Worm (Caenorhabditis elegans) whole organism, L4/young adult: ENCODE results near the gene col-178.

Source experiments
- W03F9.2 ChIP-seq: fragments of 150-350 bp; optimal IDR thresholded peaks from 2 replicates; lab custom pipeline; 2014; ENCODE audit warnings: missing biosample characterization, missing genetic modification characterization
- dao-5 ChIP-seq: sonication (generic microtip); optimal IDR thresholded peaks from 2 replicates; lab custom pipeline; 2016; ENCODE audit warnings: missing genotype, missing genetic modification characterization, moderate library complexity, missing compliant biosample characterization
- him-1 ChIP-seq: sonication (generic microtip); optimal IDR thresholded peaks from 2 replicates; lab custom pipeline; 2016; ENCODE audit warnings: missing genotype, missing genetic modification reagents, missing genetic modification characterization, missing compliant biosample characterization

Gene col-178

ce11 chrX:11208788-11209187 lies 9.5 kb downstream of the col-178 start, which contains the start of gene C34F6.5:
C34F6.5 (minus strand) TSS chrX:11208888.
- TF ChIP-seq him-1 (tag; lab: Kevin White, UChicago) (no peak), dao-5 (tag; lab: Kevin White, UChicago) (no peak), W03F9.2 (tag; lab: Kevin White, UChicago) (no peak)

ce11 chrX:11210417-11210816 lies 11.2 kb downstream of the col-178 start:
- TF ChIP-seq W03F9.2 (tag; lab: Kevin White, UChicago): no peak
- no peak for TF ChIP-seq him-1 (tag; lab: Kevin White, UChicago)
- TF ChIP-seq dao-5 (tag; lab: Kevin White, UChicago): no peak

DNA sequence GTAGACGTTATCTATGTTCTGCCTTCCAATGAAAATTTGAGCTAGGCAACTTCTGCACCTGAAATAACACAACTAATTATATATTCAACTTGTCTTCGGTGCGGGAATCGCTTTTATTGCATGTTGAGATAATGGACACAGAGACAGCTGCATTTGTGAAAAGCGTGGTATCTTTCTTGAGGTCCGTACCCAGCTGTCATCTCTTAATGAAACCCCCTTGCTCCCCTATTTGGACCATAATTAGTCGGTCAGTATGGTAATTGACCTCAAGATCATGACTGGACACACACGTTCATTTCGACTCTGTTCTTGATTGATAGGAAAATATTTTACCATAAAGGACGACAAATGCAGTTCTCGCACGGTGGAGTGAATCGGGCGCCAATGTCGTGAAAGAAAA lies 12.1 kb downstream of the col-178 start:
- TF ChIP-seq dao-5 (tag; lab: Kevin White, UChicago): no peak
- TF ChIP-seq him-1 (tag; lab: Kevin White, UChicago): no peak
- no peak for TF ChIP-seq W03F9.2 (tag; lab: Kevin White, UChicago)

DNA sequence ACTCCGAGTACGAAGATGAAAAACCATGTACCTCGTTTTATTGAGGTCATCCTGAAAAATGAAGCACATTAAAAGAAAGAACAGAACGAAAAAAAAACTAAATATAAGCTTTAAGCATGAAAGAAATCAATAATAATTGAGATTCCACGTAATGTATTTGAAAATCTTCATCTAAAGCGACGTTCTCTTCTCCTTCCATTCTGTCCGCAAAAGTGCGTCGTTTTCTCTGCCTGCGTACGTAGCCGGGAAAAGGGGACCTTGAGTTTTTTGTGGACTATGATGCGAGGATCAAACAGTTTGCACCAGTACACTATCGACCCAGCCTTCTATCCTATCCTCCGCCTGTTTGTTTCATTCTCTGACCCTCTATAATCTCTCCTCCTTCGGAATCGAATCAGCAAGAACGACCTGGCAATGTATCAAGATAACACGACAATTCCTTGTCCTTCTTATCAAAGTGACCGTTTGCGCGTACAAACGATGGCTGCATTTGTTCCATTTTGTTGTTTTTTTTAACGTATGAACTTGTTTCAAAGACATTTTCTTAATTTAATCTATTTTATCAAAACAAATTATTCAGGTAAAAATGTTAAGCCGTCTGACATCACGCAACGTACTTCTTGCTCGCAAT lies 16.3 kb downstream of the col-178 start, which contains the start of the genes C34F6.7 and idh-2:
Gene C34F6.7, minus strand, starts transcription at position 51 of the 631 bp plus-strand sequence.
Gene idh-2, plus strand, starts transcription at position 581 of the 631 bp plus-strand sequence.
- TF ChIP-seq dao-5 (tag; lab: Kevin White, UChicago): no peak
- peak; percentile 18 for TF ChIP-seq W03F9.2 (tag; lab: Kevin White, UChicago)
- no peak for TF ChIP-seq him-1 (tag; lab: Kevin White, UChicago)

ce11 chrX:11222597-11223218 lies 23.5 kb downstream of the col-178 start, which contains the start of gene C34F6.9:
C34F6.9 (minus strand) TSS chrX:11222647.
- no peak for TF ChIP-seq him-1 (tag; lab: Kevin White, UChicago)

DNA sequence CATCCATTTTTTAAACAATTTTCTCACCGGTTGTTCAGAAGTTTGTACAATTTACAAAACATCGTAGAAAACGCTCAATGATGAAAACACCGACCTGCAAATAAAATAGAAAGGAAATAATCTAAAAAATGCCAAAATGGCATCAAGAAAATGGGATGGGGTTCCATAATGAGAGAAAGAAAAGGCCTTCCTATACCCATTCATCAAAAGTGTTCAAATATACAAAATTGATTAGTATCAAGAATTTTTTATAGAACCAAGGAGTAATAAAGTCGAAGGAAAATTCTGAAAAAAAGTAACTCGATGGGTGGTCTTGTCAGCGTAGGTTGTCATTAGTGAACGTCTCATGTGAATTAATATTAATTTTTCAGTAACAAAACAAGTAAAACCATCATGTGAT lies 27.3 kb downstream of the col-178 start, which contains the start of gene C34F6.12:
Gene C34F6.12, minus strand, starts transcription at position 101 of the 400 bp plus-strand sequence.
- TF ChIP-seq him-1 (tag; lab: Kevin White, UChicago) (no peak), W03F9.2 (tag; lab: Kevin White, UChicago) (no peak), dao-5 (tag; lab: Kevin White, UChicago) (no peak)

DNA sequence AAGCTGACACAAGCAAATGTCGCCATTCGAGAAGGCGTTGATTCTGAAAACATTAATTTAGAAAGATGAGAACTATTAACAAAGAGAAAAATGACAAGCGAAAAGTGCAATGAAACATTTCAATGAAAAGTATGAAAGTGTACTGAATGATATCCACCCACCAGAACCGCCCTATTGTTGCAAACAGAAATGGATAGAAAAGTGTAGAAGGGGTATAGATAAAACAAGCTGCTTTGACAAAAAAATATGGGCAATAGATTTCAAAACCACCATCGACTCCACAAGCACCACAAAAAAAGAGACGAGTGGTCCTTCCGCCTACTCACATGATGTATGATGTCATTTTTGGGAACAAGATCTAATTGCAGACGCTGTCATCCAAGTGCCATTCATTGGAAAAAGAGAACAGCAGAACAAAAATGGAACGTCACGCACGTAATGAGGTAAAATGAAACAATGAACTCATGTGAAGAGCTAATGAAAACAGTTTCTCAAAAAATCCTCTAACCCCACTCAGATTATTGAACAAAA lies 41.4 kb downstream of the col-178 start, which contains the start of gene C34F6.10:
Gene C34F6.10, minus strand, starts transcription at position 51 of the 531 bp plus-strand sequence.
- no peak for TF ChIP-seq him-1 (tag; lab: Kevin White, UChicago)
- no peak for TF ChIP-seq dao-5 (tag; lab: Kevin White, UChicago)
- no peak for TF ChIP-seq W03F9.2 (tag; lab: Kevin White, UChicago)

DNA sequence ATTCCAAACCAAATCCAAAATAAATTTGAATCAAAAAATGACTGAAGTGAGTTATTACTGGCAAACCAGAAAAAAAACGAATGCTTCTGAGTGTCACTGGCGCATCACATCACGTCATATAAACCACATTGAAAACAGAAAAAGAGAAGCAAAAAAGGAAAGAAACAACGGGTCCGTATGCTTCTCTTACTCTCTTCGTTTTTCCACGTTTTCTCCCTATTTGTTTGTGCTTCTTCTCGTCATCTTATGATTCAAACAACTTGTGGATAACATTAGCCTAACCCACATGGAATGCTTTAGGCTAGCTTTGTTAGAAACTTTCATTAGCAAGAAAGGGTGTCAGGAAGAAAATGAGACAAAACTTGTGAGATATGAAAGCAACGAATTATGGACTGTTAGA lies 42.2 kb downstream of the col-178 start:
- no peak for TF ChIP-seq him-1 (tag; lab: Kevin White, UChicago)
- no peak for TF ChIP-seq W03F9.2 (tag; lab: Kevin White, UChicago)
- TF ChIP-seq dao-5 (tag; lab: Kevin White, UChicago): no peak

DNA sequence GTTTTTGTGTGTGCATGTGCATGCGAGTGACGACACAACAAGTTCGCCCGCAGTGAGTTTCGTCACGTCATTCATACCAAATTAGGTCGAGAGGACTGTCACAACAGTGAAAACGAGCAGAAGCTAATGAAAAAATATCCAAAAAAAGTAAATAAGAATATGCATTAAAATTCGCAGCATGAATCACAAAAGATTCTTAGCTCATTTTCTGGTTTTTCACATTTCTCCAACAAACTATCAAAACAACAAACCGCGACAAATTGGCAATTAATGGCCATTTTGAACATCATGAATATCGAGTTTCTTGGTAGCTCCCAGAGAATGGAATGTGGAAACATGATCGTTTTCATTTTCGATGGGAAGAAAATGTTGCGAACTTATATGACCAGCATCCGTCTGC lies 44.3 kb downstream of the col-178 start:
- TF ChIP-seq him-1 (tag; lab: Kevin White, UChicago): no peak
- TF ChIP-seq W03F9.2 (tag; lab: Kevin White, UChicago): no peak
- no peak for TF ChIP-seq dao-5 (tag; lab: Kevin White, UChicago)

DNA sequence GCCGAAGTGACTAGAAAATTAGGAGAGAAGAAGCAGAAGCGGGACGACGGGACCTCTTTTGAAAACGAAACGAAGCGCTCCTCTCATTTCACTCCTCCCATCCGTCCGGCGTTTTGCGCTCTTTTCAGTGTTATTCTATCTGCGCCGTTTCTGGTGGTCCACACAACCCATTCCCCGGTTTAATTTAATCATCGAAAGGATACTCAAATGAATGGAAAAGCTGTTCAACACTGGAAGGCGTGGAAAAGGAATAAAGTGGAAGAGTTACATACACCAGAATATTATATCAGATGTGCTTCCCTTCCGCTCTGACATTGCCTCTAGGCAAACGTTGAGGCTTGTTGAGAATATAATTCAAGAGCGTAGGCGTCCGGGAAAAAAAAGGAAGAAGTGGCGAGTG lies 45.8 kb downstream of the col-178 start:
- TF ChIP-seq him-1 (tag; lab: Kevin White, UChicago) (no peak), dao-5 (tag; lab: Kevin White, UChicago) (no peak), W03F9.2 (tag; lab: Kevin White, UChicago) (no peak)

ce11 chrX:11248083-11248482 lies 48.8 kb downstream of the col-178 start:
- no peak for TF ChIP-seq dao-5 (tag; lab: Kevin White, UChicago)
- no peak for TF ChIP-seq W03F9.2 (tag; lab: Kevin White, UChicago)
- no peak for TF ChIP-seq him-1 (tag; lab: Kevin White, UChicago)

DNA sequence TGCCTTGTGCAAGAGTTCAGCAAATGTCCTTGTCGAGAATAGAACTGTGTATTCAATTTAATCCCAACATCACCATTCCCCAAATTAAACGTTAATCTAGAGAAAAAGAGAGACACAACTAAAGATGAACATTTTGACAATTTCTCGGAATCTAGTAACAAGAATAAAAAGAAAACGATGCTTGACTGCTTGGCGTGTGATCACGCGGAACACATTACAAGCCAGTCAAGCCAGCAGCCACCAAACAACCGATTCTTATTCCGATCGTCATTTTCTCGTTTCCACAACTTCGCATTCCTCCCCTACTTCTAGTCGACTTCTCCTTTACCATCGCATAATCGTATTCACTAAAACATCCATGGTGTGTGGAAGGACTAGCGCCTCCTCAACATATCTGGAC lies 50.1 kb downstream of the col-178 start:
- no peak for TF ChIP-seq him-1 (tag; lab: Kevin White, UChicago)
- no peak for TF ChIP-seq dao-5 (tag; lab: Kevin White, UChicago)
- TF ChIP-seq W03F9.2 (tag; lab: Kevin White, UChicago): no peak
